Worm (Caenorhabditis elegans) whole organism, L1 larva: ENCODE measurements around the gene asp-13.
A peak's percentile ranks its signal among the peaks of the same experiment; 100 is the strongest.

ENCODE experiments used
- aha-1 ChIP-seq: fragments of 150-350 bp; optimal IDR thresholded peaks from 2 replicates; lab custom pipeline; 2014; ENCODE audit warnings: missing biosample characterization, missing genetic modification characterization
- ama-1 ChIP-seq: fragments of 150-350 bp; optimal IDR thresholded peaks from 2 replicates; lab custom pipeline; 2014
- blmp-1 ChIP-seq: fragments of 150-350 bp; optimal IDR thresholded peaks from 2 replicates; lab custom pipeline; 2014; ENCODE audit warnings: missing biosample characterization, missing genetic modification characterization
- ceh-8 ChIP-seq: fragments of 200-800 bp; sonication (Bioruptor generic); optimal IDR thresholded peaks from 2 replicates; lab custom pipeline; 2018; ENCODE audit warnings: mild to moderate bottlenecking, missing genetic modification characterization, moderate library complexity, missing compliant biosample characterization
- ceh-88 ChIP-seq: fragments of 200-800 bp; sonication (Bioruptor generic); IDR thresholded peaks from 2 replicates; pipeline ENCODE4 v1.3.6; 2022; ENCODE audit warnings: missing genetic modification characterization, missing compliant biosample characterization
- ceh-90 ChIP-seq: sonication (generic microtip); optimal IDR thresholded peaks from 2 replicates; lab custom pipeline; 2016; ENCODE audit warnings: missing genetic modification characterization, missing compliant biosample characterization
- dpl-1 ChIP-seq, 3 experiments: fragments of 150-350 bp in 2 of 3; sonication (generic microtip) in 1 of 3; optimal IDR thresholded peaks; 2 replicates each; lab custom pipeline; 2014 to 2017; ENCODE audit warnings: missing biosample characterization in 3 of 3, missing genetic modification characterization in 3 of 3, missing genetic modification reagents in 3 of 3
- efl-1 ChIP-seq, 4 experiments: fragments of 150-350 bp; optimal IDR thresholded peaks in 3 of 4; peaks in 1 of 4; 1 replicate in 1 of 4; 2 replicates in 3 of 4; lab custom pipeline; 2014; ENCODE audit warnings: missing biosample characterization in 2 of 4, missing genetic modification characterization in 2 of 4, missing genetic modification reagents in 2 of 4
- elt-2 ChIP-seq: sonication (generic microtip); optimal IDR thresholded peaks from 2 replicates; lab custom pipeline; 2016; ENCODE audit warnings: missing genetic modification characterization, mild to moderate bottlenecking, inconsistent platforms, missing compliant biosample characterization, missing genetic modification reagents
- elt-3 ChIP-seq, 6 experiments: fragments of 150-350 bp in 1 of 6; sonication (generic microtip); optimal IDR thresholded peaks; 2 replicates each; lab custom pipeline; 2017 to 2018; ENCODE audit warnings: missing biosample characterization in 6 of 6, missing genetic modification characterization in 6 of 6, inconsistent platforms in 1 of 6
- ets-5 ChIP-seq: fragments of 200-800 bp; sonication (Bioruptor generic); IDR thresholded peaks from 2 replicates; pipeline ENCODE4 v1.3.6; 2022; ENCODE audit warnings: missing genetic modification characterization, missing compliant biosample characterization
- fkh-8 ChIP-seq: sonication (generic microtip); optimal IDR thresholded peaks from 2 replicates; lab custom pipeline; 2016; ENCODE audit warnings: mild to moderate bottlenecking, missing genetic modification characterization, missing compliant biosample characterization
- irx-1 ChIP-seq: sonication (generic microtip); optimal IDR thresholded peaks from 2 replicates; lab custom pipeline; 2016; ENCODE audit warnings: missing genetic modification characterization, missing compliant biosample characterization
- jun-1 ChIP-seq: fragments of 150-350 bp; optimal IDR thresholded peaks from 2 replicates; lab custom pipeline; 2014; ENCODE audit warnings: missing biosample characterization, missing genetic modification reagents, missing genetic modification characterization
- lin-13 ChIP-seq: fragments of 150-350 bp; optimal IDR thresholded peaks from 2 replicates; lab custom pipeline; 2014; ENCODE audit warnings: missing biosample characterization, missing genetic modification reagents, missing genetic modification characterization
- lin-14 ChIP-seq: fragments of 200-800 bp; sonication (Bioruptor generic); optimal IDR thresholded peaks from 2 replicates; lab custom pipeline; 2018; ENCODE audit warnings: mild to moderate bottlenecking, missing genetic modification characterization, moderate library complexity, missing compliant biosample characterization
- lsy-2 ChIP-seq, 2 experiments: fragments of 150-350 bp; optimal IDR thresholded peaks; 2 replicates each; lab custom pipeline; 2014; ENCODE audit warnings: missing biosample characterization in 2 of 2, missing genetic modification characterization in 2 of 2
- mab-9 ChIP-seq: fragments of 200-800 bp; sonication (Bioruptor generic); IDR thresholded peaks from 2 replicates; pipeline ENCODE4 v1.3.6; 2022; ENCODE audit warnings: missing genetic modification reagents, missing genetic modification characterization, missing compliant biosample characterization
- mdl-1 ChIP-seq, 2 experiments: fragments of 150-350 bp; optimal IDR thresholded peaks; 2 replicates each; lab custom pipeline; 2014 to 2017; ENCODE audit warnings: missing biosample characterization in 2 of 2, missing genetic modification characterization in 2 of 2, inconsistent platforms in 1 of 2
- mep-1 ChIP-seq: fragments of 150-350 bp; optimal IDR thresholded peaks from 2 replicates; lab custom pipeline; 2014; ENCODE audit warnings: missing biosample characterization, missing genetic modification characterization
- nhr-19 ChIP-seq: fragments of 200-800 bp; sonication (Bioruptor generic); conservative IDR thresholded peaks from 2 replicates; pipeline ENCODE4 v1.3.6; 2022; ENCODE audit warnings: missing genetic modification characterization, missing compliant biosample characterization
- nhr-20 ChIP-seq: sonication (generic microtip); optimal IDR thresholded peaks from 2 replicates; lab custom pipeline; 2016; ENCODE audit warnings: mild to moderate bottlenecking, missing genetic modification characterization, missing compliant biosample characterization
- nhr-237 ChIP-seq: fragments of 150-350 bp; optimal IDR thresholded peaks from 2 replicates; lab custom pipeline; 2014; ENCODE audit warnings: missing biosample characterization, missing genetic modification characterization
- nhr-47 ChIP-seq: sonication (generic microtip); optimal IDR thresholded peaks from 2 replicates; lab custom pipeline; 2016; ENCODE audit warnings: mild to moderate bottlenecking, missing genetic modification characterization, moderate library complexity, missing compliant biosample characterization
- nhr-71 ChIP-seq: sonication (generic microtip); optimal IDR thresholded peaks from 2 replicates; lab custom pipeline; 2016; ENCODE audit warnings: mild to moderate bottlenecking, missing genetic modification characterization, moderate library complexity, missing compliant biosample characterization
- nhr-76 ChIP-seq: sonication (generic microtip); optimal IDR thresholded peaks from 2 replicates; lab custom pipeline; 2017; ENCODE audit warnings: missing biosample characterization, missing genetic modification characterization
- nhr-85 ChIP-seq: sonication (generic microtip); peaks from one replicate; lab custom pipeline; 2016; ENCODE audit warnings: missing genetic modification characterization, inconsistent platforms, missing compliant biosample characterization
- nhr-90 ChIP-seq: sonication (generic microtip); optimal IDR thresholded peaks from 2 replicates; lab custom pipeline; 2016; ENCODE audit warnings: mild to moderate bottlenecking, missing genetic modification characterization, missing compliant biosample characterization; ENCODE audit not compliant: poor library complexity
- pax-3 ChIP-seq: fragments of 200-800 bp; sonication (Bioruptor generic); optimal IDR thresholded peaks from 2 replicates; lab custom pipeline; 2018; ENCODE audit warnings: mild to moderate bottlenecking, missing genetic modification characterization, moderate library complexity, missing compliant biosample characterization
- pqm-1 ChIP-seq: sonication (generic microtip); optimal IDR thresholded peaks from 3 replicates; lab custom pipeline; 2017; ENCODE audit warnings: missing biosample characterization, missing genetic modification characterization
- rnt-1 ChIP-seq: sonication (generic microtip); optimal IDR thresholded peaks from 2 replicates; lab custom pipeline; 2016; ENCODE audit warnings: mild to moderate bottlenecking, missing genetic modification characterization, moderate library complexity, missing compliant biosample characterization
- snpc-4 ChIP-seq: fragments of 150-350 bp; optimal IDR thresholded peaks from 2 replicates; lab custom pipeline; 2014; ENCODE audit warnings: missing biosample characterization, missing genetic modification characterization
- snu-23 ChIP-seq: sonication (generic microtip); optimal IDR thresholded peaks from 2 replicates; lab custom pipeline; 2016; ENCODE audit warnings: missing genetic modification characterization, missing compliant biosample characterization
- swsn-7 ChIP-seq: sonication (generic microtip); optimal IDR thresholded peaks from 2 replicates; lab custom pipeline; 2016; ENCODE audit warnings: missing genetic modification characterization, missing compliant biosample characterization
- unc-130 ChIP-seq: fragments of 150-350 bp; optimal IDR thresholded peaks from 2 replicates; lab custom pipeline; 2017; ENCODE audit warnings: missing biosample characterization, missing genetic modification characterization, inconsistent platforms
- unc-62 ChIP-seq: fragments of 150-350 bp; optimal IDR thresholded peaks from 2 replicates; lab custom pipeline; 2014; ENCODE audit warnings: missing biosample characterization, missing genetic modification reagents, missing genetic modification characterization
- unc-98 ChIP-seq: fragments of 200-800 bp; sonication (Bioruptor generic); IDR thresholded peaks from 2 replicates; pipeline ENCODE4 v1.3.6; 2022; ENCODE audit warnings: missing genetic modification characterization, missing compliant biosample characterization
- zag-1 ChIP-seq: fragments of 150-350 bp; optimal IDR thresholded peaks from 2 replicates; lab custom pipeline; 2014; ENCODE audit warnings: missing biosample characterization, missing genetic modification characterization

Gene asp-13

DNA sequence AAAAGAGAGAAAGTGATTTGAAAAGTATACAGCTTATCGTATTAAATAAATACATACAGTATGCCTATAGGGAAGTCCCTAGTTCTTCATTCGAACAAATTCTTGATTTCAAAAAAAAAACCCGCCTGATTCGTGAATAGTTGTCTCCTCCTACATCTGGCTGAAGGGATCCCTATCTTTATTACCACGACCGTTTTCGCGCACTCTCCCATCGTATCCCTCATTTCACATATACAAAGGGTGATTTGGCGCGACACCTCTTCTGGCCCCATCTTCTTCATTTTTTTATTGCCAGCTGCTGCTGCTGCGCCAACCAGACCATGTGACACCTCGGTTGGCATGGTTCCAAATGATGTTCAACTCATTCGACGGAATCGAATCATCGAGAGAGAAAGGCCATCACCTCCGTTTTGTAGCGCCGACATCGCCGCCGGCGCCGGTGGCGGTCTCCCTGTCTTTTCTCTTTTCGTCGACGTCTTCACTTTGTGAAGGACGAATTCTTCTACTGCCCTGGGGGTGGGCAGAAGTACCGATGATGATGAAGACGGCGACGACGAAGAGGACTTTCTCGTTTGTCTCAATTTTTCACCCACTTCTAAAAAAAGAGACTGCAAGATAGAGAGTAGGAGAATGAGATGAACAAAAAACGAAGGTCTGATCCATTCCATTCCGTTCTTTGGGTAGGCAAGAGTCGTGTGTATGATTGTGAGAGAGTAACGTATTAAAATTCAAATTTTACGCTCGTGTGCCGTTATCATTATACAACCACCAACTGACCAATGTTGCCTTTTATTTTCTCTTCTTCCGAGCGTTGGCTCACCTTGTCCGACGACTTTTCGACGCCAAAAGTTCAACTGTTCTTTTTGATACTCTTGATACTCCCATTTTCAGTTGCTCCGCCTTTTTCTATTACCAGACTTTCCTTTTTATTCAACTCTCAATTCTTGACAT, 19.3 kb upstream of the asp-13 start (continued):
- TF ChIP-seq mab-9 (no peak), aha-1 (tag; lab: Kevin White, UChicago) (no peak), ama-1 (lab: Kevin White, UChicago) (no peak), ceh-88 (GFP tag; lab: Robert Waterston, UW) (no peak), fkh-8 (tag; lab: Kevin White, UChicago) (no peak), zag-1 (no peak)

DNA sequence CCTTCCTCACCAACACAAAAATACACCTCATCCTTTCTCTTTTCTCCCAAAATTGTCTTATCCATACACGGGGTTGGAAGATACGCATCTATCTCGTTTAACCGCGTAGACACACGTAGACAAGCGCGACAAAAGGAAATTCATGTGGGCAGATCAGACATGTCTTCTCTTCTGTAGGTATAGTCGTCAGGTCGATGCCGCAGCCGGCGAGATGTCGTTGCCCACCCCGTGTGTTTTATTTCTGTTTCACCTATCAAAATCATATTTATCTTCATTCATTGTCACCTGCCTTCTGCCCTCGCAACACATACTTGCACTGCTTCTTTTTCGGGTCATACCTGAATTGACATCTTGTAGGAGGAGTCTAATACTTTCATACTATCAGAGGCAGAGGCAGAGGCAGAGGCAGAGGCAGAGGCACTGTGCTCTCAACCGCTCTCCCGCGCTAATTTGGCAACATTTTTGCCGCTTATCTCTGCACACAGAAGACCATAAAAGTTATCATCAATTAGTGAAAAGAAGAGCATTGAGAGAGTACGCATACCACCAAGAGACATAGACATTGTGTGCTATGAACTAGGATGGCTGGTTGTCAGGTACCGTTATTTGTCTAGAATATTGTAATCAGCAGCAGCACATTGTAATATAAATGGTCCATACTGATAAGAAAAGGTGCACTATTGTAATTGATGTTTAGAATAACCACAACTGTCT, 18.4 kb upstream of the asp-13 start:
- TF ChIP-seq rnt-1 (tag; lab: Kevin White, UChicago) (peak; percentile 22), lin-13 (GFP tag; lab: Kevin White, UChicago) (no peak), snu-23 (peak; percentile 54), lin-14 (peak; percentile 67), jun-1 (tag; lab: Kevin White, UChicago) (peak; percentile 23), nhr-237 (tag; lab: Kevin White, UChicago) (no peak), unc-98 (GFP tag; lab: Robert Waterston, UW) (no peak), ceh-8 (GFP tag; lab: Kevin White, UChicago) (no peak), nhr-20 (tag; lab: Kevin White, UChicago) (peak; percentile 51), nhr-76 (tag; lab: Kevin White, UChicago) (no peak), irx-1 (peak; percentile 66), dpl-1 (GFP tag; optimal IDR thresholded peaks at IDR 0.05; lab: Kevin White, UChicago) (no peak), ceh-88 (GFP tag; lab: Robert Waterston, UW) (no peak), lsy-2 (tag; optimal IDR thresholded peaks at IDR 0.05; lab: Kevin White, UChicago) (peak in 1 of 2 experiments; percentile 17), mdl-1 (tag; optimal IDR thresholded peaks at IDR 0.05; lab: Kevin White, UChicago) (peak in 1 of 2 experiments; percentile 21), nhr-47 (tag; lab: Kevin White, UChicago) (no peak), nhr-90 (tag; lab: Kevin White, UChicago) (peak; percentile 28), mep-1 (tag; lab: Kevin White, UChicago) (peak; percentile 19), nhr-85 (tag; lab: Kevin White, UChicago) (peak; percentile 88), nhr-19 (GFP tag; lab: Robert Waterston, UW) (0 out of 2 replicates have a peak, but pooled peaks have one; percentile 14), swsn-7 (tag; lab: Kevin White, UChicago) (no peak), efl-1 (optimal IDR thresholded peaks at IDR 0.05; lab: Kevin White, UChicago) (no peak), efl-1 (GFP tag; optimal IDR thresholded peaks at IDR 0.05 in 1 of 2; lab: Kevin White, UChicago) (peak in 1 of 2 experiments; percentile 89), unc-62 (GFP tag; lab: Kevin White, UChicago) (no peak), pax-3 (tag; lab: Kevin White, UChicago) (no peak), ets-5 (no peak), nhr-71 (tag; lab: Kevin White, UChicago) (peak; percentile 40), elt-3 (tag; optimal IDR thresholded peaks at IDR 0.05; lab: Kevin White, UChicago) (peak in 3 of 6 experiments; percentile 24 to 61 (median 25)), pqm-1 (tag; lab: Kevin White, UChicago) (peak; percentile 52), ceh-90 (no peak), unc-130 (tag; lab: Kevin White, UChicago) (peak; percentile 11), snpc-4 (tag; lab: Kevin White, UChicago) (no peak), blmp-1 (tag; lab: Kevin White, UChicago) (peak; percentile 93), elt-2 (tag; lab: Kevin White, UChicago) (peak; percentile 91)
